Fruit fly (Drosophila melanogaster): ENCODE data around the gene mRpL47.
A peak's percentile ranks its signal among the peaks of the same experiment; 100 is the strongest.

mRpL47 gene

dm6 chr3R:9551659-9552435 is 36.1 kb upstream of the mRpL47 start, which contains the start of the genes mura and RnpS1 (continued):
- peak; percentile 22 for TF ChIP-seq D19A (tag; optimal IDR thresholded peaks at IDR 0.05)
- TF ChIP-seq CG30020 (tag; optimal IDR thresholded peaks at IDR 0.05), result peak; percentile 36
- peak; percentile 77 for TF ChIP-seq gfzf (GFP tag; optimal IDR thresholded peaks at IDR 0.05)
- no peak for TF ChIP-seq CG11696 (GFP tag; IDR thresholded peaks at IDR 0.05)
- peak; percentile 8 for TF ChIP-seq stwl (tag; optimal IDR thresholded peaks at IDR 0.05)
- peak; percentile 24 for TF ChIP-seq her (GFP tag; optimal IDR thresholded peaks at IDR 0.05)
- peak; percentile 55 for TF ChIP-seq CG10543 (GFP tag; optimal IDR thresholded peaks at IDR 0.05)
- peak; percentile 30 for TF ChIP-seq YL-1 (GFP tag; optimal IDR thresholded peaks at IDR 0.05)
- peak; percentile 69 for TF ChIP-seq trem (tag; optimal IDR thresholded peaks at IDR 0.05)
- peak; percentile 14 for TF ChIP-seq Nf-YC (tag; optimal IDR thresholded peaks at IDR 0.05)
- TF ChIP-seq CG10267 (tag; optimal IDR thresholded peaks at IDR 0.05), result peak; percentile 59
- no peak for TF ChIP-seq CG7372 (GFP tag; IDR thresholded peaks at IDR 0.05)
- no peak for TF ChIP-seq Hmr (GFP tag; optimal IDR thresholded peaks at IDR 0.05)
- no peak for TF ChIP-seq Usf (GFP tag; optimal IDR thresholded peaks at IDR 0.05)
- peak; percentile 73 for TF ChIP-seq CG14710 (tag; optimal IDR thresholded peaks at IDR 0.05)
- peak; percentile 52 for TF ChIP-seq Med (GFP tag)
- TF ChIP-seq pzg (GFP tag; optimal IDR thresholded peaks at IDR 0.05), result peak; percentile 56

dm6 chr3R:9551013-9551658 is 35.4 kb upstream of the mRpL47 start:
- TF ChIP-seq CG11398 (GFP tag; optimal IDR thresholded peaks at IDR 0.05) (peak; percentile 63), D19A (tag; optimal IDR thresholded peaks at IDR 0.05) (peak; percentile 0), CG30403 (GFP tag; optimal IDR thresholded peaks at IDR 0.05) (no peak), ken (GFP tag; IDR thresholded peaks at IDR 0.05) (no peak), NfI (GFP tag; optimal IDR thresholded peaks at IDR 0.05) (peak; percentile 31), CG18599 (GFP tag; optimal IDR thresholded peaks at IDR 0.05) (peak; percentile 82), CG6854 (GFP tag; optimal IDR thresholded peaks at IDR 0.05) (peak; percentile 71), Meics (GFP tag; optimal IDR thresholded peaks at IDR 0.05) (peak; percentile 64), CG32532 (GFP tag; IDR thresholded peaks at IDR 0.05) (no peak), lov (optimal IDR thresholded peaks at IDR 0.05) (peak; percentile 36), lov (GFP tag; IDR thresholded peaks at IDR 0.05) (no peak), Pdp1 (GFP tag; optimal IDR thresholded peaks at IDR 0.05) (peak; percentile 11 to 74), Lim3 (GFP tag; IDR thresholded peaks at IDR 0.05) (no peak), Nf-YB (GFP tag; optimal IDR thresholded peaks at IDR 0.05) (no peak), yki (optimal IDR thresholded peaks at IDR 0.05) (peak; percentile 50), Mrtf (GFP tag; IDR thresholded peaks at IDR 0.05) (no peak), CG2120 (GFP tag; optimal IDR thresholded peaks at IDR 0.05) (peak; percentile 21), Xbp1 (GFP tag; optimal IDR thresholded peaks at IDR 0.05) (no peak), Spps (tag; optimal IDR thresholded peaks at IDR 0.05) (no peak), CG2678 (tag; optimal IDR thresholded peaks at IDR 0.05) (peak; percentile 58), pzg (GFP tag; optimal IDR thresholded peaks at IDR 0.05) (peak; percentile 49), BEAF-32 (GFP tag; optimal IDR thresholded peaks at IDR 0.05) (no peak), nom (GFP tag; optimal IDR thresholded peaks at IDR 0.05) (peak; percentile 90), exex (tag; optimal IDR thresholded peaks at IDR 0.05) (peak; percentile 36), Doc3 (GFP tag; IDR thresholded peaks at IDR 0.05; ENCODE audit: partially characterized antibody) (no peak), CG7987 (GFP tag; optimal IDR thresholded peaks at IDR 0.05) (peak; percentile 81), maf-S (GFP tag; optimal IDR thresholded peaks at IDR 0.05) (peak; percentile 37), fu2 (GFP tag; optimal IDR thresholded peaks at IDR 0.05) (peak; percentile 17), Trl (optimal IDR thresholded peaks at IDR 0.05) (peak; percentile 93 to 95), Trl (GFP tag; optimal IDR thresholded peaks at IDR 0.05) (peak; percentile 65), CG17186 (GFP tag; optimal IDR thresholded peaks at IDR 0.05) (peak; percentile 26), Poxn (GFP tag; IDR thresholded peaks at IDR 0.05) (no peak), CG1792 (GFP tag; optimal IDR thresholded peaks at IDR 0.05) (peak; percentile 5)
